Fruit fly (Drosophila melanogaster): Measurements from ENCODE around the gene dpr19.

dpr19 gene

DNA sequence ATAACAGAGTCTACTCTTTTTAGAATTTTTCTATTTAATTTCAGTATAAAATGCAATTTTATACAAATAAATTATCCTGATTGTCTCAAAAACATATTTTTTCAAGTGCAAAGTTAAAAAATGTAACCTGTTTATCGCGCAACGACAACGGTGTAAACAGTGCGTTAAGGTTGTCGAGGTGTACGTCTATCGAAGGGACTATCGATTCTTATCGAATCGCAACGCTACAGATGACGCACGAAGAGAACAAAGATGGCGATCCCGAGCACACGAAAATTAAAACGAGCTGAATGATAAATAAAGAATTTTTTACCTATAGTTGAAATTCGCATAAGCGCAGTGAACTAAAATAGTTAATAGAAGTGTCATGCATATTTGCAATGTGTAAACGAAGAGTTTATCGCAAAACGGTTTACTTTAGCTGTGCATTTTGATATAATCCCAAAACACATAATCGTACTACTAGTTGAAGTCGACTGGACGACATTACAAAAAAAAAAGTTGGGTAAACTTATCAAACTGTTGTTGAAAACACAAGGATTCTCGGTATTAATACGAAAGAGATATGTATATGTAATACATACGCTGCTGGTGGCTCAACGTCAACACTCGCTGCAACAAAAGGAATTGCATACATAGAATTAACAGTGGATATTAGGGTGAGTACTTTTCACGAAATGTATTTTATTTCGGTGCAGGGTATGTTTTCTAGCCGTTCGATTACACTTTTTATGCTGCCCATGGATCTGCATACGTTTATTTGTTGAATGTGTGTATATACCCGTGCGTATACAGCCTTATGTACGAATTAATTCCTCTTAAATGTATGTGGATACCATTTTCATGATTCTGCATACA, 12.1 kb downstream of the dpr19 start, which contains the start of gene da (continued):
- TF ChIP-seq CG17359 (tag; optimal IDR thresholded peaks at IDR 0.05): peak; percentile 68
- peak; percentile 42; the same call in 1 of the 3 replicates for TF ChIP-seq ase (GFP tag; IDR thresholded peaks at IDR 0.05)
- TF ChIP-seq dmrt11E (tag; optimal IDR thresholded peaks at IDR 0.05): peak; percentile 65
- TF ChIP-seq CG30403 (GFP tag; optimal IDR thresholded peaks at IDR 0.05): peak; percentile 77
- peak; percentile 63 for TF ChIP-seq NC2β (GFP tag; optimal IDR thresholded peaks at IDR 0.05)
- peak; percentile 86 for TF ChIP-seq pfk (GFP tag; optimal IDR thresholded peaks at IDR 0.05)
- TF ChIP-seq Doc3 (GFP tag; IDR thresholded peaks at IDR 0.05; ENCODE audit: partially characterized antibody): no peak
- TF ChIP-seq CkIIα-i1 (GFP tag; IDR thresholded peaks at IDR 0.05): no peak
- peak; percentile 36 for TF ChIP-seq slp2 (GFP tag; optimal IDR thresholded peaks at IDR 0.05)
- TF ChIP-seq dan (GFP tag; IDR thresholded peaks at IDR 0.05): no peak
- no peak for TF ChIP-seq TFAM (GFP tag; optimal IDR thresholded peaks at IDR 0.05)
- TF ChIP-seq br (optimal IDR thresholded peaks at IDR 0.05): no peak
- peak; percentile 4 for TF ChIP-seq CG10431 (GFP tag; optimal IDR thresholded peaks at IDR 0.05)
- no peak for TF ChIP-seq Lim3 (GFP tag; IDR thresholded peaks at IDR 0.05)
- TF ChIP-seq E2f2 (GFP tag; IDR thresholded peaks at IDR 0.05): peak; percentile 47; the same call in 1 of the 2 replicates
- no peak for TF ChIP-seq bab2 (GFP tag; optimal IDR thresholded peaks at IDR 0.05)
- no peak for TF ChIP-seq run (tag; optimal IDR thresholded peaks at IDR 0.05)
- no peak for TF ChIP-seq Kr (GFP tag; optimal IDR thresholded peaks at IDR 0.05)
- peak; percentile 25 for TF ChIP-seq CG7556 (GFP tag; optimal IDR thresholded peaks at IDR 0.05)
- TF ChIP-seq CG14965 (GFP tag; optimal IDR thresholded peaks at IDR 0.05; ENCODE audit: borderline replicate concordance): no peak
- peak; percentile 52 for TF ChIP-seq CG6813 (GFP tag; optimal IDR thresholded peaks at IDR 0.05)
- TF ChIP-seq CG11504 (tag; optimal IDR thresholded peaks at IDR 0.05): peak; percentile 72
- no peak for TF ChIP-seq fd102C (GFP tag; optimal IDR thresholded peaks at IDR 0.05)
- peak; percentile 22 for TF ChIP-seq CG33213 (GFP tag; optimal IDR thresholded peaks at IDR 0.05)
- TF ChIP-seq scrt (GFP tag; optimal IDR thresholded peaks at IDR 0.05): peak; percentile 10
- TF ChIP-seq CG10209 (GFP tag; optimal IDR thresholded peaks at IDR 0.05): peak; percentile 52
- no peak for TF ChIP-seq aop (GFP tag; IDR thresholded peaks at IDR 0.05)
- peak; percentile 63 for TF ChIP-seq Hmr (GFP tag; optimal IDR thresholded peaks at IDR 0.05)
- TF ChIP-seq CG32767 (GFP tag; IDR thresholded peaks at IDR 0.05): peak; percentile 30; the same call in 1 of the 2 replicates
- TF ChIP-seq otp (GFP tag; IDR thresholded peaks at IDR 0.05): no peak; the same call in 2 of the 3 replicates
- peak; percentile 91 for TF ChIP-seq CG12659 (GFP tag; optimal IDR thresholded peaks at IDR 0.05)
- peak; percentile 69 for TF ChIP-seq caup (GFP tag; optimal IDR thresholded peaks at IDR 0.05; ENCODE audit: severe bottlenecking)
- TF ChIP-seq sob (GFP tag; IDR thresholded peaks at IDR 0.05): peak; percentile 62; the same call in 1 of the 2 replicates
- TF ChIP-seq al (GFP tag; IDR thresholded peaks at IDR 0.05): peak; percentile 45
- peak; percentile 89 for TF ChIP-seq YL-1 (GFP tag; optimal IDR thresholded peaks at IDR 0.05)
- TF ChIP-seq Awh (GFP tag; IDR thresholded peaks at IDR 0.05): peak; percentile 52; the same call in 1 of the 2 replicates
- peak; percentile 98 for TF ChIP-seq Deaf1 (tag; optimal IDR thresholded peaks at IDR 0.05)
- peak; percentile 54 for TF ChIP-seq B-H2 (GFP tag; optimal IDR thresholded peaks at IDR 0.05)
- TF ChIP-seq chn (GFP tag; optimal IDR thresholded peaks at IDR 0.05): peak; percentile 46
- TF ChIP-seq PHDP (tag; optimal IDR thresholded peaks at IDR 0.05): peak; percentile 68
- no peak for TF ChIP-seq CG8765 (GFP tag; IDR thresholded peaks at IDR 0.05)
- TF ChIP-seq CG16815 (GFP tag; optimal IDR thresholded peaks at IDR 0.05): peak; percentile 19
- no peak for TF ChIP-seq NK7.1 (GFP tag; optimal IDR thresholded peaks at IDR 0.05)
- TF ChIP-seq CG16813 (GFP tag; IDR thresholded peaks at IDR 0.05; ENCODE audit: partially characterized antibody): peak; percentile 64
- peak; percentile 62; the same call in 3 of the 4 replicates for TF ChIP-seq Gug (GFP tag; IDR thresholded peaks at IDR 0.05)
- TF ChIP-seq MTF-1 (GFP tag; optimal IDR thresholded peaks at IDR 0.05; ENCODE audit: borderline replicate concordance): no peak
- TF ChIP-seq gro (GFP tag; optimal IDR thresholded peaks at IDR 0.05): peak; percentile 61
- peak; percentile 64; the same call in 1 of the 2 replicates for TF ChIP-seq CG14014 (GFP tag; IDR thresholded peaks at IDR 0.05)
